Worm (Caenorhabditis elegans): ENCODE data around the gene R04B5.6.

Gene R04B5.6

ce11 chrV:10070541-10070940, 14.4 kb upstream of the R04B5.6 start, which contains the start of gene nhr-192:
Gene nhr-192 (minus strand): TSS chrV:10070641.
- TF ChIP-seq unc-62 (GFP tag; optimal IDR thresholded peaks at IDR 0.05), result no peak

ce11 chrV:10072721-10073120, 12.2 kb upstream of the R04B5.6 start:
- no peak for TF ChIP-seq unc-62 (GFP tag; optimal IDR thresholded peaks at IDR 0.05)

ce11 chrV:10073793-10074192, 11.2 kb upstream of the R04B5.6 start, which contains the start of gene F57A8.6:
Gene F57A8.6 (minus strand): TSS chrV:10073893.
- no peak for TF ChIP-seq unc-62 (GFP tag; optimal IDR thresholded peaks at IDR 0.05)

- TF ChIP-seq unc-62 (GFP tag; optimal IDR thresholded peaks at IDR 0.05), result no peak
Measured at ce11 chrV:10075441-10075840, 9.5 kb upstream of the R04B5.6 start, which contains the start of gene F57A8.7. Gene F57A8.7 (plus strand): TSS chrV:10075741.

ce11 chrV:10078244-10078643, 6.7 kb upstream of the R04B5.6 start, which contains the start of gene R04B5.1:
Gene R04B5.1 (minus strand): TSS chrV:10078344.
- TF ChIP-seq unc-62 (GFP tag; optimal IDR thresholded peaks at IDR 0.05), result no peak

ce11 chrV:10080905-10081304, 4.1 kb upstream of the R04B5.6 start:
- TF ChIP-seq unc-62 (GFP tag; optimal IDR thresholded peaks at IDR 0.05), result no peak

- TF ChIP-seq unc-62 (GFP tag; optimal IDR thresholded peaks at IDR 0.05), result no peak
Measured at ce11 chrV:10081636-10082035, 3.3 kb upstream of the R04B5.6 start, which contains the start of gene nhr-205. Gene nhr-205 (minus strand): TSS chrV:10081776.

- TF ChIP-seq unc-62 (GFP tag; optimal IDR thresholded peaks at IDR 0.05), result no peak
Measured at ce11 chrV:10083999-10084468, 930 bp upstream of the R04B5.6 start, which contains the start of gene nhr-12. Gene nhr-12 (minus strand): TSS chrV:10084049.

ce11 chrV:10086141-10086540, 1.2 kb downstream of the R04B5.6 start:
- no peak for TF ChIP-seq unc-62 (GFP tag; optimal IDR thresholded peaks at IDR 0.05)

- TF ChIP-seq unc-62 (GFP tag; optimal IDR thresholded peaks at IDR 0.05), result no peak
Measured at ce11 chrV:10087103-10087502, 2.1 kb downstream of the R04B5.6 start, which contains the start of gene R04B5.5. Gene R04B5.5 (plus strand): TSS chrV:10087480.

- TF ChIP-seq unc-62 (GFP tag; optimal IDR thresholded peaks at IDR 0.05), result no peak
Measured at ce11 chrV:10090461-10090860, 5.5 kb downstream of the R04B5.6 start, which contains the start of gene R04B5.7. Gene R04B5.7 (minus strand): TSS chrV:10090561.

ce11 chrV:10091152-10091551, 6.2 kb downstream of the R04B5.6 start, which contains the start of gene R04B5.11:
Gene R04B5.11 (minus strand): TSS chrV:10091252.
- TF ChIP-seq unc-62 (GFP tag; optimal IDR thresholded peaks at IDR 0.05), result no peak

- TF ChIP-seq unc-62 (GFP tag; optimal IDR thresholded peaks at IDR 0.05), result no peak
Measured at ce11 chrV:10094374-10094773, 9.4 kb downstream of the R04B5.6 start, which contains the start of gene srd-49. Gene srd-49 (plus strand): TSS chrV:10094674.

ce11 chrV:10096932-10097331, 12.0 kb downstream of the R04B5.6 start:
- TF ChIP-seq unc-62 (GFP tag; optimal IDR thresholded peaks at IDR 0.05), result no peak

- no peak for TF ChIP-seq unc-62 (GFP tag; optimal IDR thresholded peaks at IDR 0.05)
Measured at ce11 chrV:10098429-10098828, 13.5 kb downstream of the R04B5.6 start, which contains the start of gene ugt-47. Gene ugt-47 (minus strand): TSS chrV:10098597.

- no peak for TF ChIP-seq unc-62 (GFP tag; optimal IDR thresholded peaks at IDR 0.05)
Measured at ce11 chrV:10101916-10102315, 17.0 kb downstream of the R04B5.6 start, which contains the start of gene C08B6.14. Gene C08B6.14 (minus strand): TSS chrV:10102016.

ce11 chrV:10103811-10104210, 18.8 kb downstream of the R04B5.6 start:
- TF ChIP-seq unc-62 (GFP tag; optimal IDR thresholded peaks at IDR 0.05), result no peak
